Worm (Caenorhabditis elegans) whole organism, L4/young adult: Measurements from ENCODE around the gene T24C2.5.
"Not testable (repeated sequence)": the region's sequence is repeated elsewhere in the genome, so short reads cannot be mapped to it uniquely, and the experiment has no call there.

ENCODE experiments used
- W03F9.2 ChIP-seq: fragments of 150-350 bp; optimal IDR thresholded peaks from 2 replicates; lab custom pipeline; 2014; ENCODE audit warnings: missing biosample characterization, missing genetic modification characterization
- dao-5 ChIP-seq: sonication (generic microtip); optimal IDR thresholded peaks from 2 replicates; lab custom pipeline; 2016; ENCODE audit warnings: missing genotype, missing genetic modification characterization, moderate library complexity, missing compliant biosample characterization
- him-1 ChIP-seq: sonication (generic microtip); optimal IDR thresholded peaks from 2 replicates; lab custom pipeline; 2016; ENCODE audit warnings: missing genotype, missing genetic modification reagents, missing genetic modification characterization, missing compliant biosample characterization

Gene T24C2.5

DNA sequence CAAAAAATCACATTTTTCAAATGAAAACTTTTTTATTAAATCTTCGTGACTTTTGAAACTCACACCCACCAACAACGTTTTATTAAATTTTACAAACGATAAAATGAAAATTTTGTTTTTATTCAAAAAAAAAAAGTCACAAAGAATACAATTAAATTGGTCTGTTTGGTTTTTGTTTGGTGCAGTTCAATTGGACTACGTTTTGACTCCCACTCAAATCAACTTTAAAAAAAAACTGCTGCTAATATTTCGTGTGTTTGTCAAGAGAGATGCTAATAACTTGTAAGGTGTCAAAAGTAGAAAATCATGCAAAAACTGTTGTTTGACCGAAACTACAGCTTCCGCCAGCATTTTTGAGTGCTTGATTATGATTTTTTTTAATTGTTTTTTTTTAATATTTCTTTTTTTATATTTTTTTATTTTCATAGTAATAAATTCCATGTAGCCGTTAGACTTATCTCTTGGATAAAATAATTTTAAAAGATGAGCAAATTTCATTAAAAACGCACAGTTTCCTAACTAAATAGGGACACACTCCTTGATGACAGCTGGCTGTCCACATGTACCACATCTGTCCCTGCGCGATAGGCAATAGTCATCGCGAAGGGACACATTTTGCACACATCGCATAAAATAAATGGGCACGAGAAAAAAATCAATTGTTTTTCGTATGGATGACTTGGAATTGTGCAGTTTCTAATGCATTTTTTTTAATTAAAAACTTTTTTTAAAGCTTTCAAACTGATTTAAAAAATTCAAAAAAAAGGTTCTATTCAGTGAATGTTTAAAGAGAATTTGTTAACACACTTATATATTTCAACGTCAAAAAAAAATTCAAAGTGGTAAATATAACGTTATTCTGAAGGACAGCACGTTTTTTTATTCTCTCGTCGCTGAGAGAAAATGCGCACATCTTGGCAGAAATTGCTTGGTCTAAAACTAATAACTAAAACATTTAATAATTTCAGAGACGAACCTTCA, 8.6 kb upstream of the T24C2.5 start:
- peak; percentile 87 for TF ChIP-seq dao-5 (tag; lab: Kevin White, UChicago)
- peak; percentile 99 for TF ChIP-seq him-1 (tag; lab: Kevin White, UChicago)
- peak; percentile 98 for TF ChIP-seq W03F9.2 (tag; lab: Kevin White, UChicago)

DNA sequence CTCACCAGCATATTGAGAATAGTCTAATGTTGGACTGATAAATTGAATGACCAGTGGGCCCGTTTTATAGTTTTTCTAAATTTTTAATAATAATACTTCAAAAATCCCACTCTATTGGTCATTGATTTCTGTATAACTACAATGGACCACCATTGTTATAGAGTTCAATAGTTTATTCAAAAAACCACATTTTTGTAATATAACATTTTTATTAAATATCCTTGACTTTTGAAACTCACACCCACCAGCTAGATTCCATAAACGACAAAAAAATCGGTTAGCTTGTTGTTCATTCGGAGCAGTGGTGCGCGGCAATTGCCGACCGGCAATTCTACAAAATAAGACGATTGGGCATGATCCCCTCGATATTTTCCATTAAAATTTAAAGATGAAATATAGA, 6.7 kb upstream of the T24C2.5 start, which contains the start of gene nspc-18:
nspc-18 (minus strand) TSS at position 101 of the 400 bp plus-strand sequence.
- TF ChIP-seq dao-5 (tag; lab: Kevin White, UChicago), result no peak
- TF ChIP-seq W03F9.2 (tag; lab: Kevin White, UChicago), result no peak
- no peak for TF ChIP-seq him-1 (tag; lab: Kevin White, UChicago)

DNA sequence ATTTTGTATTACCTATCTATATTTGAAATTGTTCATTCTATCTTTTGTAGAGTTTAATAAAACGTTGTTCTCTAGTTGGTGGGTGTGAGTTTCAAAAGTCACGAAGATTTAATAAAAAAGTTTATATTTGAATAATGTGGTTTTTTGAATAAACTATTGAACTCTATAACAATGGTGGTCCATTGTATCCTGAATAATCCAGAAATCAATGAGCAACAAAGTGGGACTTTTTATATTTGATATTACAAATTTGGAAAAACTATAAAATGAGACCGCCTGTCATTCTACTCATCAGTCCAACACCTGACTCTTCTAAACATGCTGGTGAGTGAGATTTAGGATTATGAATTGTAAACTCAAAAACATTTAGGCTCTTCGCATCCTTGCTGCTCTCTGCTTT, 5.8 kb upstream of the T24C2.5 start, which contains the start of gene nspc-19:
nspc-19 (plus strand) TSS at position 301 of the 400 bp plus-strand sequence.
- not testable (repeated sequence) for TF ChIP-seq him-1, W03F9.2, dao-5 (tag; lab: Kevin White, UChicago)

DNA sequence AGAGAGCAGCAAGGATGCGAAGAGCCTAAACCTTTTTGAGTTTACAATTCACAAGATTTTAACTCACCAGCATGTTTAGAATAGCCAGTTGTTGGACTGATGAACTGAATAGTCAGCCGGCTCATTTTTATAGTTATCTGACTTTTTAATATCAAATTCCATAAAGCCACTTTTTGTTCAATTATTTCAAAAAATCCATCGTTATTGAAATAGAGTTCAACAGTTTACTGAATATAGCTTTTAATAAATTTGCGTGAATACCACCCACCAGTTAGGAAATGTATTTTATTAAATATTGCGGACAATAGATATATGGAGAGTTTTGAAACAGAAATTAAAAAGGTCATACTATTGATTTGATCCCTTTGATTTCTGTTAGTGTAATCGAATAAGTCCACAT, 4.1 kb upstream of the T24C2.5 start, which contains the start of gene nspc-20:
nspc-20 (minus strand) TSS at position 101 of the 400 bp plus-strand sequence.
- TF ChIP-seq W03F9.2 (tag; lab: Kevin White, UChicago) (no peak), dao-5 (tag; lab: Kevin White, UChicago) (no peak), him-1 (tag; lab: Kevin White, UChicago) (no peak)

DNA sequence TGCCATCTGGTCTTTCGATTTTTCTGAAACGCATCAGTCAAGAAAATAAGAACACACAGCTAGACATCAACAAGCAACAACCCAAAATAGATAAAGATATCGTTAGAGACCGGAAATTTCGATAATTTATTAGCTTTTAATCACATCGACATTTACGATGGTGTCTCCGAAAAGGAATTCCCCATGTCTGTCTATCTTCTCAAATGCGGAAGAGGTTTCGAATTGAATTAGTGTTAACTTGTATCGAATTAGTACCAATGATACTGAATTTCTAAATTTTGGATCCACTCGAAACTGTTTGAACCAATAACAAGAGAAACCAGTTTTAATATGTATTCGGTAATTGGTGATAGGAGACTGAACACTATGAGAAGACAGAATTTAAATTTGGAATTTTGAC, 379 bp downstream of the T24C2.5 start:
- no peak for TF ChIP-seq dao-5 (tag; lab: Kevin White, UChicago)
- TF ChIP-seq him-1 (tag; lab: Kevin White, UChicago), result no peak
- no peak for TF ChIP-seq W03F9.2 (tag; lab: Kevin White, UChicago)

DNA sequence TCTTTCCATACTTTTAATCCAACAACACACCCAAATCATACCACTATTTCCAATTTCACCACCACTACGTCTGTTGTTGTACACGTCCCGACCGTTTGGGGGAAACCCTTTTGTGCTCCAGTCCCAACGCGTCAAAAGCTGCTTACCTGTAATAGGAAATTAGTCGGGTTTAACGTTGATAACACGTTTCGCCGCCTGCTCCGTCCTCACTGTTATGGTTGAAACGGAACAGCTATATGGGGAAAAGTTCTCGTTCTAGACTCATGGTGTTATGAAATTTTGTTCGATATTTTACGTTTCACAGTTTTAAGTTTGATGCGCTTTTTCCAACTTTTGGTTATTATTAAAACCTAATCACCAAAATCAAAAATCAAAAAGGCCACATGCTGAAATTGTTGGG, 1.7 kb downstream of the T24C2.5 start:
- no peak for TF ChIP-seq W03F9.2 (tag; lab: Kevin White, UChicago)
- no peak for TF ChIP-seq dao-5 (tag; lab: Kevin White, UChicago)
- TF ChIP-seq him-1 (tag; lab: Kevin White, UChicago), result no peak

DNA sequence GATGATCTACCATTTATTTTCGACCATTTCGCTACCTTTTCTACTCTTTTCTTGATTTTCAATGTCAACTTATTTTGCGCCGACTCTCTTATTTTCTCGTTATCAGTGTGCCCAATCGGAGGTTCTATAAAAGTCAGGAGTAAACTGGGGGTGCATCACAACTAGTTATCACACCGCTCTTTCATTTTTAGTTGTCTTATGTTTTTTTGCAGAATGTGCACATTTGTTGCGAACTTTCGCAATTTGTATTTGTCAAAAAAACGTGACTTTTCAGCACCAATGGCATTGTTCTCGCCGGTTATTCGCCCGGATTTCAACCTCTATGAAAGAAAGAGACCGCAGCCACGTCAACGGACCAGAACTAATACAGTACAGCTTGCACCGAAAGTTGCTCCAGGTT, 3.4 kb downstream of the T24C2.5 start:
- no peak for TF ChIP-seq dao-5 (tag; lab: Kevin White, UChicago)
- TF ChIP-seq W03F9.2 (tag; lab: Kevin White, UChicago), result no peak
- TF ChIP-seq him-1 (tag; lab: Kevin White, UChicago), result no peak

DNA sequence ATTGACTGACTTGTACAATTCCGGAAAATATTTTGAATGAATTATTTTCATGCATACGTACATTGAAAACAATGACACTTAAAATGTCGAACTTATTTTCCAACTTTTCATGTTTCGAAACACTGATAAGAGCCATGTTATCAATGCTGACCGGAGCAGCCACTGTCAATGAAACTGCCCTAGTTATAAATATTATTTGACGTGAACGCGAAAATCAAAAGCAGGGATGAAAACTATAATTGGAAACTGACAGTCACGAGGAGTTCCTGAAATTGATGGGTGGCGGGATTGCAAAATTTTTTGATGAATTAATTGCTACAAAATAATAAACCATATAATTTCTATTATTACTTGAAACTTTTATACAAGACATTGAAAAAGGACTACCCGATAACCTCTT, 5.3 kb downstream of the T24C2.5 start:
- TF ChIP-seq dao-5 (tag; lab: Kevin White, UChicago), result no peak

DNA sequence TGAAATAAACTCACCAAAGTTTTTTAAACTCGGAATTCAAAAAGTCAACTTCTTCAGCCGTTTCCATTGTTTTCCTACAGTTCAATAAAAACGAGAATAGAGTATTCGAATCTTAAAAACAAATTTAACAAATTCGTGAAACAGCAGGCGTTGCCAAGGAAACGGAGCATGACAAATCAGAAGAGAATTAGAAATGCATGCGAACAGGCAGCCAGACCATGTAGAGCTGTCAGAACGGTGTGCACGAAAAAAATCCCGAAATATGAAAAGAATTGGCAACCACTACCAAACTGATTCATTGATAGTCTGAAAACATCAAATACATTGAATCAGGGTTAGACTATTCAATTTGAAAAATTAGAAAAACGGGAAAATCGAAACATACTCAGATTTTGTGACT, 7.8 kb downstream of the T24C2.5 start, which contains the start of gene fbxa-81:
fbxa-81 (minus strand) TSS at position 101 of the 400 bp plus-strand sequence.
- TF ChIP-seq dao-5 (tag; lab: Kevin White, UChicago) (no peak), W03F9.2 (tag; lab: Kevin White, UChicago) (no peak), him-1 (tag; lab: Kevin White, UChicago) (no peak)

DNA sequence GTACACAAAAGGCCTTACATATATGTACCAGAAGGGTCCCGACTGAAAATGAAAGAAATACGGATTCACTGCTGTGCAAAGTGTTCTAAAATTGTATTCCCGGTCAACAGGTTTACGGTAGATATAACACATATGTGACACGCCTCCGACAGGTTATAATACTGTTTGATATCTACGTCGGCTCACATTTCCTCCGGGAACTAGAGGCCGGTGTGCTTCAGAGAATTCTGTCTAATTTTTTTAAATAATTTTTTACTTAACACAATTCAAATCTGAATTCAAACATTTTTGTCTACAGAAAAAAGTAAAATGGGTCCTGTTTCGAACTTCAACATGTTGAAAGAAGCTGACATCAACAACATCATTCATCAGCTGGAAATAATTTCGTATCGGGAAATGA, 9.0 kb downstream of the T24C2.5 start, which contains the start of gene T24C2.3:
T24C2.3 (plus strand) TSS at position 301 of the 400 bp plus-strand sequence.
- TF ChIP-seq dao-5 (tag; lab: Kevin White, UChicago) (no peak), him-1 (tag; lab: Kevin White, UChicago) (no peak), W03F9.2 (tag; lab: Kevin White, UChicago) (no peak)

DNA sequence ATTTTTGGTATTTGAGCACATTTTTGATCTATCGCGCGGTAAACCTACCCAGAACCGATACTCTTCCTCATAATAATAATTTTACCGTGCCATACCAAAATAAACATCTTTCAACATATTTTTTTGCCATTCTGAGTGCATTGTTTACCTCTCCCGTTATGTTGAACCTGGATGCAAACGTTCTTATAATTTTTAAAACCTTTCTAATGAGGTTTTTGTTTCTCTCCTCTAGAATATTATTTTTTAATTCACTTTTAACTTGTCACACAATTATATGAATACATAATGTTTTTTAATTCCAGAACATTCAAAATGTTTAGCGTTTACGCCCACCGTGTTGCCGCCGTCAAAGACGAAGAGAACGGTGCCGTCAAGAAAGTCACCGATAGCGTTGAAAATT, 11.3 kb downstream of the T24C2.5 start, which contains the start of gene enri-2:
enri-2 (plus strand) TSS at position 301 of the 400 bp plus-strand sequence.
- no peak for TF ChIP-seq W03F9.2 (tag; lab: Kevin White, UChicago)
- TF ChIP-seq dao-5 (tag; lab: Kevin White, UChicago), result no peak
- no peak for TF ChIP-seq him-1 (tag; lab: Kevin White, UChicago)

DNA sequence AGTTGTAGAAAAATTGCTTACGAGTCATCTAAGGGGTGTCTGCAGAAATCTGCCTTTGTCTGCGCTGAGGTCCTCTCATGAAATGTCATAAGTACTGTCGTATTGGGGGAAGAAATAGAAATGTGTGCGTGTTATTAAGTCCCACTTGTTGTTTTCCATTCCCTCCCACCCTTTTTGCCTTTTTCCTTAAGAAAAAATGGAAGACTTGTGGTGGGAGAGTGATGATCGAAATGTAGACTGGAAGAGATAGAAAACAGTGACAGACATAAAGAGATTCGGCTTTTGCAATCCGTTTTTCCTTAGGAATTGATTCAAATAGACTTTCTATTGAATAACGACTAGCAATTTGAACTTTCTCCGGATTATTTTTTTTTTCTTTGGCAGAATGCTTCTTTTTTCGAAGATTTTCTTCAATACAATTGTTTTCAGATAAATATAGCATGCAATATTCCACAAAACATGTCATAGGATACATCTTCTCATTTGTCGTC, 15.5 kb downstream of the T24C2.5 start, which contains the start of gene ram-5:
ram-5 (plus strand) TSS at position 441 of the 491 bp plus-strand sequence.
- TF ChIP-seq dao-5 (tag; lab: Kevin White, UChicago) (no peak), W03F9.2 (tag; lab: Kevin White, UChicago) (no peak), him-1 (tag; lab: Kevin White, UChicago) (no peak)

DNA sequence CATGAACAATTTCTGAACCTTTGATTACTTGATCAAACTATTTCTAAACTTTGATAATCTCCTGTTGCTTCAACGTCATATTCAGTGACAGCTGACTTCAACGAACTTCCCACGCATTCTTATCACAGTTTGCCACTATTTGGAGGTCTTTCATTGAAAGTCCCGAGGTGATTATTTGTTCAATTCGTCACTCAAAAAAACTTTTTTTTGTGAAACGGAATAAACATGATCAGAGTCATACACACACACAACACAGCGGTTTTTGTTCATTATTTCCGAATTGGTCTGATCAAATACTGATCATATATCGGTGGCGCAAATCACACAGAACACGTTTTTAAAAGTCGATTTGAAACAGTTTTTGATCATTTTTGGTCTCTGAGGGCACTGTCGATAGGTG, 22.2 kb downstream of the T24C2.5 start:
- TF ChIP-seq W03F9.2 (tag; lab: Kevin White, UChicago) (no peak), him-1 (tag; lab: Kevin White, UChicago) (no peak), dao-5 (tag; lab: Kevin White, UChicago) (no peak)
